Fruit fly (Drosophila melanogaster) whole organism, prepupa: ENCODE data around the gene CG14708.
A peak's percentile ranks its signal among the peaks of the same experiment; 100 is the strongest.

ENCODE experiments used
- Blimp-1 ChIP-seq: fragments of 200-800 bp; sonication (Bioruptor generic); optimal IDR thresholded peaks from 3 replicates; lab custom pipeline; 2017; ENCODE audit warnings: missing biosample characterization, missing genetic modification characterization, mild to moderate bottlenecking, moderate library complexity, missing genetic modification reagents
- CG10669 ChIP-seq: fragments of 200-800 bp; sonication (Bioruptor generic); optimal IDR thresholded peaks from 3 replicates; lab custom pipeline; 2018; ENCODE audit warnings: missing biosample characterization, mild to moderate bottlenecking, missing genetic modification characterization, moderate library complexity
- CG11294 ChIP-seq: fragments of 200-800 bp; sonication (Bioruptor generic); IDR thresholded peaks from 2 replicates; pipeline ENCODE4 v1.3.6; 2022; ENCODE audit warnings: missing biosample characterization, missing genetic modification characterization
- CG11762 ChIP-seq: fragments of 200-800 bp; sonication (Bioruptor generic); optimal IDR thresholded peaks from 3 replicates; lab custom pipeline; 2016; ENCODE audit warnings: missing biosample characterization, missing genetic modification characterization; ENCODE audit not compliant: insufficient read depth
- CG15336 ChIP-seq: fragments of 200-800 bp; sonication (Bioruptor generic); IDR thresholded peaks from 2 replicates; pipeline ENCODE4 v1.3.6; 2022; ENCODE audit warnings: missing biosample characterization, missing genetic modification characterization
- CG1621 ChIP-seq: fragments of 200-800 bp; sonication (Bioruptor generic); optimal IDR thresholded peaks from 3 replicates; lab custom pipeline; 2018; ENCODE audit warnings: missing biosample characterization, mild to moderate bottlenecking, missing genetic modification characterization
- CG16779 ChIP-seq: fragments of 200-800 bp; sonication (Bioruptor generic); optimal IDR thresholded peaks from 3 replicates; lab custom pipeline; 2017; ENCODE audit warnings: missing biosample characterization, mild to moderate bottlenecking, missing genetic modification characterization
- CG3032 ChIP-seq: fragments of 200-800 bp; optimal IDR thresholded peaks from 2 replicates; lab custom pipeline; 2019; ENCODE audit warnings: missing biosample characterization, mild to moderate bottlenecking, missing genetic modification characterization, moderate library complexity
- CG31627 ChIP-seq: fragments of 200-800 bp; sonication (Bioruptor generic); optimal IDR thresholded peaks from 3 replicates; lab custom pipeline; 2016; ENCODE audit warnings: missing biosample characterization, missing genetic modification characterization
- CG32006 ChIP-seq: fragments of 200-800 bp; sonication (Bioruptor generic); optimal IDR thresholded peaks from 3 replicates; lab custom pipeline; 2017; ENCODE audit warnings: missing biosample characterization, mild to moderate bottlenecking, missing genetic modification characterization
- CG34406 ChIP-seq: fragments of 200-800 bp; sonication (Bioruptor generic); optimal IDR thresholded peaks from 3 replicates; lab custom pipeline; 2016; ENCODE audit warnings: missing biosample characterization, missing genetic modification characterization
- CG3919 ChIP-seq: fragments of 200-800 bp; sonication (Bioruptor generic); optimal IDR thresholded peaks from 3 replicates; lab custom pipeline; 2016; ENCODE audit warnings: missing biosample characterization, missing genetic modification characterization
- CG4318 ChIP-seq: fragments of 200-800 bp; sonication (Bioruptor generic); optimal IDR thresholded peaks from 3 replicates; lab custom pipeline; 2017; ENCODE audit warnings: missing biosample characterization, mild to moderate bottlenecking, missing genetic modification characterization
- CG6792 ChIP-seq: fragments of 200-800 bp; sonication (Bioruptor generic); optimal IDR thresholded peaks from 3 replicates; lab custom pipeline; 2016; ENCODE audit warnings: missing biosample characterization, missing genetic modification characterization
- CG6808 ChIP-seq: fragments of 200-800 bp; sonication (Bioruptor generic); optimal IDR thresholded peaks from 3 replicates; lab custom pipeline; 2017; ENCODE audit warnings: missing biosample characterization, missing genetic modification characterization, mild to moderate bottlenecking, moderate library complexity, missing genetic modification reagents
- CG6854 ChIP-seq: fragments of 200-800 bp; sonication (Bioruptor generic); optimal IDR thresholded peaks from 2 replicates; lab custom pipeline; 2017; ENCODE audit warnings: missing biosample characterization, mild to moderate bottlenecking, missing genetic modification characterization
- CG7368 ChIP-seq: fragments of 200-800 bp; sonication (Bioruptor generic); optimal IDR thresholded peaks from 3 replicates; lab custom pipeline; 2016; ENCODE audit warnings: missing biosample characterization, missing genetic modification characterization
- CG8119 ChIP-seq: fragments of 200-800 bp; sonication (Bioruptor generic); IDR thresholded peaks from 3 replicates; pipeline ENCODE4 v1.3.6; 2022; ENCODE audit warnings: missing biosample characterization, missing genetic modification characterization
- CG8632 ChIP-seq: fragments of 200-800 bp; sonication (Bioruptor generic); optimal IDR thresholded peaks from 3 replicates; lab custom pipeline; 2016; ENCODE audit warnings: missing biosample characterization, missing genetic modification characterization
- CG9139 ChIP-seq: fragments of 200-800 bp; sonication (Bioruptor generic); optimal IDR thresholded peaks from 3 replicates; lab custom pipeline; 2017; ENCODE audit warnings: missing biosample characterization, mild to moderate bottlenecking, missing genetic modification characterization
- Eip75B ChIP-seq: fragments of 200-800 bp; sonication (Bioruptor generic); optimal IDR thresholded peaks from 3 replicates; lab custom pipeline; 2016; ENCODE audit warnings: missing biosample characterization, missing genetic modification characterization
- Eip78C ChIP-seq: fragments of 200-800 bp; sonication (Bioruptor generic); peaks from one replicate; lab custom pipeline; 2016; ENCODE audit warnings: missing biosample characterization, missing genetic modification characterization
- Eip93F ChIP-seq: fragments of 200-800 bp; sonication (Bioruptor generic); optimal IDR thresholded peaks from 2 replicates; lab custom pipeline; 2016; ENCODE audit warnings: missing biosample characterization, mild to moderate bottlenecking, missing genetic modification characterization
- Ets21C ChIP-seq: fragments of 200-800 bp; sonication (Bioruptor generic); optimal IDR thresholded peaks from 3 replicates; lab custom pipeline; 2016; ENCODE audit warnings: missing biosample characterization, missing genetic modification characterization
- Gug ChIP-seq: fragments of 200-800 bp; sonication (Bioruptor generic); IDR thresholded peaks from 2 replicates; pipeline ENCODE4 v1.3.6; 2022; ENCODE audit warnings: missing biosample characterization, missing genetic modification characterization
- Hr38 ChIP-seq: sonication (Bioruptor generic); optimal IDR thresholded peaks from 2 replicates; lab custom pipeline; 2016; ENCODE audit warnings: missing biosample characterization, missing genetic modification characterization
- Hr39 ChIP-seq: fragments of 200-800 bp; sonication (Bioruptor generic); optimal IDR thresholded peaks from 2 replicates; lab custom pipeline; 2016; ENCODE audit warnings: missing biosample characterization, missing genetic modification characterization
- Hr4 ChIP-seq: fragments of 200-800 bp; sonication (Bioruptor generic); optimal IDR thresholded peaks from 3 replicates; lab custom pipeline; 2016; ENCODE audit warnings: missing biosample characterization, missing genetic modification characterization
- Lpt ChIP-seq: fragments of 200-800 bp; sonication (Bioruptor generic); optimal IDR thresholded peaks from 3 replicates; lab custom pipeline; 2016; ENCODE audit warnings: missing biosample characterization, missing genetic modification characterization
- Met ChIP-seq: fragments of 200-800 bp; sonication (Bioruptor generic); optimal IDR thresholded peaks from 3 replicates; lab custom pipeline; 2016; ENCODE audit warnings: missing biosample characterization, missing genetic modification characterization
- OdsH ChIP-seq: fragments of 200-800 bp; sonication (Bioruptor generic); optimal IDR thresholded peaks from 3 replicates; lab custom pipeline; 2016; ENCODE audit warnings: missing biosample characterization, missing genetic modification characterization
- Sox14 ChIP-seq: fragments of 200-800 bp; sonication (Bioruptor generic); optimal IDR thresholded peaks from 3 replicates; lab custom pipeline; 2016; ENCODE audit warnings: missing biosample characterization, missing genetic modification characterization
- Sox15 ChIP-seq: fragments of 200-800 bp; sonication (Bioruptor generic); optimal IDR thresholded peaks from 3 replicates; lab custom pipeline; 2016; ENCODE audit warnings: missing biosample characterization, missing genetic modification characterization
- achi ChIP-seq: fragments of 200-800 bp; sonication (Bioruptor generic); optimal IDR thresholded peaks from 3 replicates; lab custom pipeline; 2016; ENCODE audit warnings: missing biosample characterization, missing genetic modification characterization
- acj6 ChIP-seq: fragments of 200-800 bp; sonication (Bioruptor generic); optimal IDR thresholded peaks from 3 replicates; lab custom pipeline; 2016; ENCODE audit warnings: missing biosample characterization, missing genetic modification characterization
- cyc ChIP-seq: fragments of 200-800 bp; sonication (Bioruptor generic); optimal IDR thresholded peaks from 3 replicates; lab custom pipeline; 2016; ENCODE audit warnings: missing biosample characterization, missing genetic modification characterization
- dac ChIP-seq: fragments of 200-800 bp; sonication (Bioruptor generic); optimal IDR thresholded peaks from 2 replicates; lab custom pipeline; 2017; ENCODE audit warnings: missing biosample characterization, mild to moderate bottlenecking, missing genetic modification characterization
- eg ChIP-seq: fragments of 200-800 bp; sonication (Bioruptor generic); IDR thresholded peaks from 3 replicates; pipeline ENCODE4 v1.3.6; 2022; ENCODE audit warnings: missing biosample characterization, missing genetic modification characterization
- esn ChIP-seq: fragments of 200-800 bp; sonication (Bioruptor generic); optimal IDR thresholded peaks from 2 replicates; lab custom pipeline; 2016; ENCODE audit warnings: missing biosample characterization, mild to moderate bottlenecking, missing genetic modification characterization, moderate library complexity
- fd85E ChIP-seq: fragments of 200-800 bp; sonication (Bioruptor generic); optimal IDR thresholded peaks from 3 replicates; lab custom pipeline; 2016; ENCODE audit warnings: missing biosample characterization, missing genetic modification characterization
- fkh ChIP-seq: fragments of 200-800 bp; sonication (Bioruptor generic); optimal IDR thresholded peaks from 3 replicates; lab custom pipeline; 2017; ENCODE audit warnings: missing biosample characterization, mild to moderate bottlenecking, missing genetic modification characterization, moderate library complexity
- net ChIP-seq: fragments of 200-800 bp; sonication (Bioruptor generic); optimal IDR thresholded peaks from 3 replicates; lab custom pipeline; 2016; ENCODE audit warnings: missing biosample characterization, missing genetic modification characterization
- pdm3 ChIP-seq: fragments of 200-800 bp; sonication (Bioruptor generic); optimal IDR thresholded peaks from 3 replicates; lab custom pipeline; 2016; ENCODE audit warnings: missing biosample characterization, missing genetic modification characterization
- svp ChIP-seq: fragments of 200-800 bp; sonication (Bioruptor generic); peaks from one replicate; lab custom pipeline; 2016; ENCODE audit warnings: missing biosample characterization, missing genetic modification characterization
- topi ChIP-seq: fragments of 200-800 bp; sonication (Bioruptor generic); optimal IDR thresholded peaks from 3 replicates; lab custom pipeline; 2016; ENCODE audit warnings: missing biosample characterization, missing genetic modification characterization

CG14708 gene

DNA sequence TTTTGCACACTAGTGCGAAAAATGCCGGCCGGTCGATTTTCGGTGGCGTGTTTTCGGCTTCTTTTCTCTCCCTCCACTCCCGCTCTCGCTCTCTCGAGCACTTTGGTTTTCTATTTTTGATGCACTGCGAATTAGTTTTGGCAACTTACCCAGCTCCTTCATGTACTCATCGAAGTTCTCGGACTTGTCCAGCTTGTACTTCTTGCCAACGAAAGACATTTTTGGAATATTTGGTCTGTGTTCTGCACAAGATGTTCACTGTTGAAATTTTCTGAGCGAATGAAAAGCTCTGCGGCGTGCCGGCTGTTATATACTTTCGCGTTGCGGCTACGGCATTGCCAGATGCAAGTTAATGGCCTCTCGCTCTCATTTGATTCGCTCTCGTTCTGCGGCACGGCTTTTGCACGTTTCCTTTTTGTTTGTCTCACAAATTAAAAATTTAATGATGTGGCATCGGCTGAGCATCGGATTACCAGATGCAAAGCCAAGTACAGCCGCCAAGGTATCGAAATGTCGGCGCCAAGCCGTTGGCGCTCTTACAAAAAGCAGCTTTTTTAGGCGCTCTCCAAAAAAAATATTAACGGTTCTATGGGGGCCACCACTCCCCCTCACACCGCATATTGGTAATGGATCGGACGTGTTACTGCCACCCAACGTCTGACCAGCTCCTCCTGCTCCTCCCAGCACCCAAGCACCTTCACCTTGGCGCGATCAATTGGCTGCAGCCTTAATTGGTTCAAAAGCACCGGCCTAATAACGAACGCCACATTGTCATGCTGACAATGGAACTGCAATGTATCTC lies 13.0 kb downstream of the CG14708 start, which contains the start of the genes fabp and sea (continued):
- TF ChIP-seq CG8119 (GFP tag; lab: Robert Waterston, UW) (peak; percentile 50; the same call in 1 of the 3 replicates), eg (GFP tag; lab: Robert Waterston, UW) (peak; percentile 53; the same call in 1 of the 3 replicates), CG32006 (GFP tag; lab: Kevin White, UChicago) (no peak), CG11294 (GFP tag; lab: Robert Waterston, UW) (no peak), achi (GFP tag; lab: Kevin White, UChicago) (peak; percentile 9), CG7368 (GFP tag; lab: Kevin White, UChicago) (no peak), net (GFP tag; lab: Kevin White, UChicago) (peak; percentile 33), esn (GFP tag; lab: Kevin White, UChicago) (peak; percentile 49), Sox14 (GFP tag; lab: Kevin White, UChicago) (no peak), Blimp-1 (GFP tag; lab: Kevin White, UChicago) (no peak), CG6792 (GFP tag; lab: Kevin White, UChicago) (no peak), CG10669 (GFP tag; lab: Kevin White, UChicago) (no peak), Met (GFP tag; lab: Kevin White, UChicago) (peak; percentile 6), Hr39 (GFP tag; lab: Kevin White, UChicago) (no peak), Eip78C (GFP tag; lab: Kevin White, UChicago) (peak; percentile 60), Hr4 (GFP tag; lab: Kevin White, UChicago) (no peak), CG6854 (GFP tag; lab: Kevin White, UChicago) (peak; percentile 42), CG6808 (GFP tag; lab: Kevin White, UChicago) (peak; percentile 44), CG8632 (GFP tag; lab: Kevin White, UChicago) (no peak), svp (GFP tag; lab: Kevin White, UChicago) (no peak)

DNA sequence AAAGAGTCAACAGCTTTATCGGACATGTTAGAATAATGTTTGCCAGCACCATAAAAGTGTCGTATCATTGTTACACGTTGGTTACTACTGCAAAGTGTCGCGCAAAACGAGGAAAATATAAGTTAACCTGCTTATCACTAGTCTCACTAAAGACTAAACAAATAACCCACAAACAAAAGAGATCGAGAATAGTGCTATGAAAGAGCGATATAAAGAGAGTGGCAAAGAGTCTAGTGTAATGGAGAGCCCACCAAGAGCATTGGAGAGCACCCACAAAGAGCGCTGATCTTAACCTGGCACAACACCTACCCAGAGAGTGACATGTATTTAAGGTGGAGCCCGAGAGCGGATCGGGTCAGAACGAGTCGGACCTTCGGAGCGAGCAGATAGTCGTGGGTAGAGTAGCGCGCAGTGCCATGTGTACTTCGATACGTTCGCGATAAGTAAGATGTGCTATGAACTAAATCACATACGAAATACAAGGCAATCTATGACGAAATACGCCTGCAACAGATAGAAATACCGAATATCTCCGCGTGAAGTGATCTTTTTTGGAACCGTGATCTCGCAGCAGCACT lies 15.0 kb downstream of the CG14708 start, which contains the start of gene Mrp4:
TSS of gene Mrp4 (plus strand) at position 378 of the 578 bp plus-strand sequence.
- peak; percentile 67; the same call in 2 of the 3 replicates for TF ChIP-seq CG8119 (GFP tag; lab: Robert Waterston, UW)
- no peak for TF ChIP-seq CG32006 (GFP tag; lab: Kevin White, UChicago)
- no peak for TF ChIP-seq Hr38 (GFP tag; lab: Kevin White, UChicago)
- no peak for TF ChIP-seq Ets21C (GFP tag; lab: Kevin White, UChicago)
- no peak for TF ChIP-seq CG1621
- TF ChIP-seq CG6854 (GFP tag; lab: Kevin White, UChicago): peak; percentile 83
- TF ChIP-seq OdsH (GFP tag; lab: Kevin White, UChicago): no peak
- TF ChIP-seq CG15336 (GFP tag; lab: Robert Waterston, UW): peak; percentile 80
- TF ChIP-seq Sox15 (GFP tag; lab: Kevin White, UChicago): no peak
- TF ChIP-seq Hr39 (GFP tag; lab: Kevin White, UChicago): no peak
- no peak for TF ChIP-seq dac (GFP tag; lab: Kevin White, UChicago)
- no peak for TF ChIP-seq acj6 (GFP tag; lab: Kevin White, UChicago)
- peak; percentile 43 for TF ChIP-seq CG6808 (GFP tag; lab: Kevin White, UChicago)
- TF ChIP-seq CG8632 (GFP tag; lab: Kevin White, UChicago): peak; percentile 6
- no peak for TF ChIP-seq CG10669 (GFP tag; lab: Kevin White, UChicago)
- TF ChIP-seq Eip93F (GFP tag; lab: Kevin White, UChicago): no peak
- no peak for TF ChIP-seq Eip75B
- TF ChIP-seq CG11294 (GFP tag; lab: Robert Waterston, UW): peak; percentile 22; the same call in 1 of the 2 replicates
- peak; percentile 16 for TF ChIP-seq CG11762 (GFP tag; lab: Kevin White, UChicago)
- TF ChIP-seq CG9139 (GFP tag; lab: Kevin White, UChicago): peak; percentile 74
- no peak for TF ChIP-seq CG34406 (GFP tag; lab: Kevin White, UChicago)
- peak; percentile 97 for TF ChIP-seq svp (GFP tag; lab: Kevin White, UChicago)
- no peak for TF ChIP-seq achi (GFP tag; lab: Kevin White, UChicago)
- peak; percentile 32 for TF ChIP-seq CG3919 (GFP tag; lab: Kevin White, UChicago)
- no peak for TF ChIP-seq esn (GFP tag; lab: Kevin White, UChicago)
- TF ChIP-seq CG16779 (tag; lab: Kevin White, UChicago): peak; percentile 62
- no peak for TF ChIP-seq CG4318 (GFP tag; lab: Kevin White, UChicago)
- peak; percentile 19 for TF ChIP-seq CG7368 (GFP tag; lab: Kevin White, UChicago)
- TF ChIP-seq Gug (GFP tag; lab: Robert Waterston, UW): no peak
- no peak for TF ChIP-seq Lpt (GFP tag; lab: Kevin White, UChicago)
- TF ChIP-seq topi (GFP tag; lab: Kevin White, UChicago): no peak
- peak; percentile 82 for TF ChIP-seq fkh (GFP tag; lab: Kevin White, UChicago)
- no peak for TF ChIP-seq Hr4 (GFP tag; lab: Kevin White, UChicago)
- no peak for TF ChIP-seq CG31627 (GFP tag; lab: Kevin White, UChicago)
- TF ChIP-seq pdm3 (GFP tag; lab: Kevin White, UChicago): no peak
- TF ChIP-seq Met (GFP tag; lab: Kevin White, UChicago): no peak
- peak; percentile 50 for TF ChIP-seq fd85E (GFP tag; lab: Kevin White, UChicago)
- TF ChIP-seq cyc (GFP tag; lab: Kevin White, UChicago): no peak
- no peak for TF ChIP-seq CG3032
- TF ChIP-seq Sox14 (GFP tag; lab: Kevin White, UChicago): no peak
